Fruit fly (Drosophila melanogaster): ENCODE measurements around the gene CG12316.

The CG12316 gene

DNA sequence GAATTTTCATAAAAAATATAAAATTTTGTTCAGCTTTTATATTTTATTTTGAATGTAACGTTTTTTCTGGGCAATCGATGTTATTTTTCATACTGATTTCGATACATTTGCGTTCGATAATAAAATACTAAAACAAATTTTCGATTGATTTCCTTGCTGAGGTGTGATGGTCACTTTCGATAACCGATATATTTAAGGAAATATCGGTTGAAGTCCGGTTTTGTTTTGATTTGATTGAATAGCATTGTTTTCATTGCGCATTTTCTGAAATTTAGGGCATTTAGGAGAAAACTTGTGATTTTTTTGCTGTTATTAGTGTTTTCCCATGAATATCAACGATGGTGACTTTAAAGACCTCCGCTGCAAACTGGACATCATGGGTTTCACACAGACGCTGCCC, 20.2 kb downstream of the CG12316 start, which contains the start of gene Cep135 (continued):
- TF ChIP-seq CG42726 (GFP tag; IDR thresholded peaks at IDR 0.05; ENCODE audit: partially characterized antibody) (peak; percentile 51; the same call in 1 of the 2 replicates), CG2199 (GFP tag; IDR thresholded peaks at IDR 0.05) (no peak), HLH4C (GFP tag; IDR thresholded peaks at IDR 0.05; ENCODE audit: partially characterized antibody) (peak; percentile 96), stwl (tag; optimal IDR thresholded peaks at IDR 0.05) (peak; percentile 94), luna (GFP tag; optimal IDR thresholded peaks at IDR 0.05) (no peak), Usf (GFP tag; optimal IDR thresholded peaks at IDR 0.05) (no peak), sob (GFP tag; IDR thresholded peaks at IDR 0.05) (no peak), CG11723 (GFP tag; optimal IDR thresholded peaks at IDR 0.05) (no peak), Oli (tag; optimal IDR thresholded peaks at IDR 0.05) (no peak), zen (tag; optimal IDR thresholded peaks at IDR 0.05) (no peak), CG10543 (GFP tag; optimal IDR thresholded peaks at IDR 0.05) (no peak), CG8290 (GFP tag; optimal IDR thresholded peaks at IDR 0.05) (no peak), CG8290 (tag; optimal IDR thresholded peaks at IDR 0.05) (no peak), E2f2 (GFP tag; IDR thresholded peaks at IDR 0.05) (peak; percentile 85), Xbp1 (GFP tag; optimal IDR thresholded peaks at IDR 0.05) (no peak), CG2202 (tag; optimal IDR thresholded peaks at IDR 0.05) (no peak), salm (tag; optimal IDR thresholded peaks at IDR 0.05) (no peak), CG2875 (GFP tag; optimal IDR thresholded peaks at IDR 0.05) (no peak), TFAM (GFP tag; optimal IDR thresholded peaks at IDR 0.05) (no peak), BEAF-32 (GFP tag; optimal IDR thresholded peaks at IDR 0.05) (peak; percentile 71), Bgb (GFP tag; IDR thresholded peaks at IDR 0.05; ENCODE audit: partially characterized antibody) (peak; percentile 87), CG9797 (GFP tag; optimal IDR thresholded peaks at IDR 0.05) (peak; percentile 50), CG30020 (tag; optimal IDR thresholded peaks at IDR 0.05) (peak; percentile 24), CG6689 (GFP tag; IDR thresholded peaks at IDR 0.05) (no peak), phol (tag; optimal IDR thresholded peaks at IDR 0.05) (peak; percentile 3), bowl (GFP tag; IDR thresholded peaks at IDR 0.05) (no peak), chn (GFP tag; optimal IDR thresholded peaks at IDR 0.05) (no peak), CG14860 (GFP tag; IDR thresholded peaks at IDR 0.05; ENCODE audit: partially characterized antibody) (peak; percentile 86), pum (GFP tag; optimal IDR thresholded peaks at IDR 0.05) (no peak), nerfin-2 (GFP tag; IDR thresholded peaks at IDR 0.05; ENCODE audit: partially characterized antibody) (peak; percentile 92), pfk (GFP tag; optimal IDR thresholded peaks at IDR 0.05) (no peak), CG17829 (tag; optimal IDR thresholded peaks at IDR 0.05) (peak; percentile 17), amos (GFP tag; IDR thresholded peaks at IDR 0.05; ENCODE audit: partially characterized antibody) (peak; percentile 80; the same call in 1 of the 2 replicates), CG13296 (GFP tag; optimal IDR thresholded peaks at IDR 0.05) (no peak), corto (GFP tag; optimal IDR thresholded peaks at IDR 0.05) (no peak), CG9817 (tag; optimal IDR thresholded peaks at IDR 0.05) (no peak), PHDP (tag; optimal IDR thresholded peaks at IDR 0.05) (no peak), sc (optimal IDR thresholded peaks at IDR 0.05) (no peak), sc (GFP tag; optimal IDR thresholded peaks at IDR 0.05) (no peak), yki (optimal IDR thresholded peaks at IDR 0.05) (no peak), Opbp (GFP tag; IDR thresholded peaks at IDR 0.05; ENCODE audit: partially characterized antibody) (peak; percentile 79; the same call in 2 of the 3 replicates), CG12391 (tag; optimal IDR thresholded peaks at IDR 0.05) (no peak), vvl (GFP tag; IDR thresholded peaks at IDR 0.05) (no peak), kah (GFP tag; optimal IDR thresholded peaks at IDR 0.05) (no peak), Blimp-1 (GFP tag; optimal IDR thresholded peaks at IDR 0.05) (no peak), Chrac-16 (GFP tag; optimal IDR thresholded peaks at IDR 0.05) (no peak), CG2889 (GFP tag; IDR thresholded peaks at IDR 0.05) (no peak), Gsc (GFP tag; IDR thresholded peaks at IDR 0.05) (no peak), Ptx1 (GFP tag; IDR thresholded peaks at IDR 0.05) (no peak), CG5245 (GFP tag; optimal IDR thresholded peaks at IDR 0.05) (no peak), caup (GFP tag; optimal IDR thresholded peaks at IDR 0.05; ENCODE audit: severe bottlenecking) (no peak)
